Worm (Caenorhabditis elegans) whole organism, midembryonic: ENCODE measurements around the gene rpt-6.

Experiments
- T22C8.4 ChIP-seq: fragments of 200-800 bp; sonication (Bioruptor generic); IDR thresholded peaks from 2 replicates; pipeline ENCODE4 v1.3.6; 2022; ENCODE audit warnings: missing genetic modification characterization, missing compliant biosample characterization
- cog-1 ChIP-seq: sonication (generic microtip); optimal IDR thresholded peaks from 2 replicates; lab custom pipeline; 2016; ENCODE audit warnings: missing genetic modification characterization, missing compliant biosample characterization
- flt-1 ChIP-seq: fragments of 200-800 bp; sonication (Bioruptor generic); IDR thresholded peaks from 2 replicates; pipeline ENCODE4 v1.3.6; 2022; ENCODE audit warnings: missing genetic modification characterization, missing compliant biosample characterization
- klf-2 ChIP-seq: fragments of 200-800 bp; sonication (Bioruptor generic); conservative IDR thresholded peaks from 2 replicates; pipeline ENCODE4 v1.3.6; 2022; ENCODE audit warnings: missing genetic modification reagents, missing genetic modification characterization, missing compliant biosample characterization
- med-1 ChIP-seq: sonication (generic microtip); optimal IDR thresholded peaks from 2 replicates; lab custom pipeline; 2017; ENCODE audit warnings: missing genetic modification characterization, mild to moderate bottlenecking, missing compliant biosample characterization, antibody characterized with exemption, missing genetic modification reagents; ENCODE audit not compliant: insufficient read depth
- ref-1 ChIP-seq: fragments of 200-800 bp; sonication (Bioruptor generic); conservative IDR thresholded peaks from 2 replicates; pipeline ENCODE4 v1.3.6; 2022; ENCODE audit warnings: missing genetic modification reagents, missing genetic modification characterization, missing compliant biosample characterization
- tab-1 ChIP-seq: fragments of 200-800 bp; sonication (Bioruptor generic); IDR thresholded peaks from 2 replicates; pipeline ENCODE4 v1.3.6; 2022; ENCODE audit warnings: missing genetic modification characterization, missing compliant biosample characterization
- ztf-23 ChIP-seq: fragments of 200-800 bp; sonication (Bioruptor generic); IDR thresholded peaks from 2 replicates; pipeline ENCODE4 v1.3.6; 2022; ENCODE audit warnings: missing genetic modification reagents, missing genetic modification characterization, missing compliant biosample characterization
- ztf-29 ChIP-seq: fragments of 200-800 bp; sonication (Bioruptor generic); IDR thresholded peaks from 2 replicates; pipeline ENCODE4 v1.3.6; 2022; ENCODE audit warnings: missing genetic modification reagents, missing genetic modification characterization, missing compliant biosample characterization

rpt-6 gene

ce11 chrIII:12356588-12356987 lies 13.7 kb upstream of the rpt-6 start:
- TF ChIP-seq T22C8.4 (GFP tag; lab: Robert Waterston, UW) (no peak), cog-1 (tag; lab: Kevin White, UChicago) (no peak), ztf-29 (no peak), med-1 (GFP tag; lab: Kevin White, UChicago) (no peak), tab-1 (GFP tag; lab: Robert Waterston, UW) (no peak), flt-1 (GFP tag; lab: Robert Waterston, UW) (no peak)

ce11 chrIII:12358461-12358860 lies 11.8 kb upstream of the rpt-6 start, which contains the start of gene Y75B8A.32:
Gene Y75B8A.32 (minus strand): TSS chrIII:12358561.
- TF ChIP-seq ztf-23: no peak
- no peak for TF ChIP-seq klf-2 (GFP tag; lab: Robert Waterston, UW)
- TF ChIP-seq med-1 (GFP tag; lab: Kevin White, UChicago): no peak
- no peak for TF ChIP-seq ztf-29
- no peak for TF ChIP-seq ref-1
- TF ChIP-seq flt-1 (GFP tag; lab: Robert Waterston, UW): no peak
- no peak for TF ChIP-seq cog-1 (tag; lab: Kevin White, UChicago)
- TF ChIP-seq tab-1 (GFP tag; lab: Robert Waterston, UW): no peak

- TF ChIP-seq flt-1 (GFP tag; lab: Robert Waterston, UW) (no peak), tab-1 (GFP tag; lab: Robert Waterston, UW) (no peak), klf-2 (GFP tag; lab: Robert Waterston, UW) (no peak)
Measured at ce11 chrIII:12359265-12359664, 11.0 kb upstream of the rpt-6 start, which contains the start of gene Y75B8A.34. Gene Y75B8A.34 (plus strand): TSS chrIII:12359565.

ce11 chrIII:12366989-12367557 lies 3.2 kb upstream of the rpt-6 start, which contains the start of gene Y75B8A.33:
Gene Y75B8A.33 (minus strand): TSS chrIII:12367373.
- TF ChIP-seq ztf-29: no peak
- TF ChIP-seq flt-1 (GFP tag; lab: Robert Waterston, UW): peak; percentile 66; the same call in 1 of the 2 replicates

ce11 chrIII:12367891-12368290 lies 2.4 kb upstream of the rpt-6 start:
- no peak for TF ChIP-seq ztf-23
- no peak for TF ChIP-seq tab-1 (GFP tag; lab: Robert Waterston, UW)
- peak; percentile 6; the same call in 1 of the 2 replicates for TF ChIP-seq T22C8.4 (GFP tag; lab: Robert Waterston, UW)
- TF ChIP-seq ztf-29: no peak
- no peak for TF ChIP-seq ref-1
- 0 out of 2 replicates have a peak, but pooled peaks have one; percentile 15 for TF ChIP-seq klf-2 (GFP tag; lab: Robert Waterston, UW)
- TF ChIP-seq cog-1 (tag; lab: Kevin White, UChicago): no peak

- TF ChIP-seq cog-1 (tag; lab: Kevin White, UChicago) (no peak), klf-2 (GFP tag; lab: Robert Waterston, UW) (no peak), tab-1 (GFP tag; lab: Robert Waterston, UW) (peak; percentile 37; the same call in 1 of the 2 replicates), flt-1 (GFP tag; lab: Robert Waterston, UW) (peak; percentile 34; the same call in 1 of the 2 replicates), ref-1 (no peak), ztf-29 (peak; percentile 17; the same call in 1 of the 2 replicates), ztf-23 (no peak; the same call in 1 of the 2 replicates), T22C8.4 (GFP tag; lab: Robert Waterston, UW) (0 out of 2 replicates have a peak, but pooled peaks have one; percentile 37)
Measured at ce11 chrIII:12368462-12369306, 1.6 kb upstream of the rpt-6 start, which contains the start of gene his-72. Gene his-72 (minus strand): TSS chrIII:12369050.

ce11 chrIII:12369476-12369875 lies 780 bp upstream of the rpt-6 start:
- peak; percentile 50; the same call in 1 of the 2 replicates for TF ChIP-seq ztf-23
- TF ChIP-seq ref-1: no peak

- TF ChIP-seq klf-2 (GFP tag; lab: Robert Waterston, UW) (no peak), ref-1 (no peak), ztf-23 (no peak), cog-1 (tag; lab: Kevin White, UChicago) (no peak), med-1 (GFP tag; lab: Kevin White, UChicago) (no peak), tab-1 (GFP tag; lab: Robert Waterston, UW) (no peak), ztf-29 (no peak), T22C8.4 (GFP tag; lab: Robert Waterston, UW) (no peak), flt-1 (GFP tag; lab: Robert Waterston, UW) (no peak)
Measured at ce11 chrIII:12372080-12373065, 2.1 kb downstream of the rpt-6 start.

ce11 chrIII:12373306-12373705 lies 3.0 kb downstream of the rpt-6 start:
- TF ChIP-seq cog-1 (tag; lab: Kevin White, UChicago) (no peak), tab-1 (GFP tag; lab: Robert Waterston, UW) (no peak), ref-1 (no peak), klf-2 (GFP tag; lab: Robert Waterston, UW) (no peak), ztf-29 (no peak), ztf-23 (no peak), T22C8.4 (GFP tag; lab: Robert Waterston, UW) (no peak), med-1 (GFP tag; lab: Kevin White, UChicago) (no peak), flt-1 (GFP tag; lab: Robert Waterston, UW) (no peak)
